Worm (Caenorhabditis elegans): Measurements from ENCODE around the gene F57A10.4.
"Not testable (repeated sequence)": the region's sequence is repeated elsewhere in the genome, so short reads cannot be mapped to it uniquely, and the experiment has no call there.

F57A10.4 gene

ce11 chrV:15769072-15769471 is at the start of gene F57A10.4:
TSS of gene F57A10.4 (plus strand) at chrV:15769438.
- TF ChIP-seq unc-62 (GFP tag; optimal IDR thresholded peaks at IDR 0.05): no peak

ce11 chrV:15719570-15719969 is 49.7 kb upstream of the F57A10.4 start, which contains the start of gene Y6E2A.7:
TSS of gene Y6E2A.7 (plus strand) at chrV:15719870.
- no peak for TF ChIP-seq unc-62 (GFP tag; optimal IDR thresholded peaks at IDR 0.05)

ce11 chrV:15721431-15721830 is 47.8 kb upstream of the F57A10.4 start:
- TF ChIP-seq unc-62 (GFP tag; optimal IDR thresholded peaks at IDR 0.05): no peak

- TF ChIP-seq unc-62 (GFP tag; optimal IDR thresholded peaks at IDR 0.05): no peak
Measured at ce11 chrV:15721888-15722287, 47.4 kb upstream of the F57A10.4 start, which contains the start of gene srh-140. TSS of gene srh-140 (plus strand) at chrV:15722188.

- no peak for TF ChIP-seq unc-62 (GFP tag; optimal IDR thresholded peaks at IDR 0.05)
Measured at ce11 chrV:15726610-15727009, 42.6 kb upstream of the F57A10.4 start, which contains the start of the genes irld-57 and sfxn-1.3. TSS of gene irld-57 (minus strand) at chrV:15726710. TSS of gene sfxn-1.3 (plus strand) at chrV:15726841.

- TF ChIP-seq unc-62 (GFP tag; optimal IDR thresholded peaks at IDR 0.05): no peak
Measured at ce11 chrV:15730459-15730858, 38.8 kb upstream of the F57A10.4 start, which contains the start of gene Y6E2A.10. TSS of gene Y6E2A.10 (minus strand) at chrV:15730559.

ce11 chrV:15732209-15732608 is 37.0 kb upstream of the F57A10.4 start, which contains the start of gene str-38:
TSS of gene str-38 (minus strand) at chrV:15732309.
- TF ChIP-seq unc-62 (GFP tag; optimal IDR thresholded peaks at IDR 0.05): no peak

ce11 chrV:15733020-15733419 is 36.2 kb upstream of the F57A10.4 start:
- TF ChIP-seq unc-62 (GFP tag; optimal IDR thresholded peaks at IDR 0.05): no peak

ce11 chrV:15733568-15733967 is 35.7 kb upstream of the F57A10.4 start, which contains the start of gene T23D5.3:
TSS of gene T23D5.3 (minus strand) at chrV:15733668.
- no peak for TF ChIP-seq unc-62 (GFP tag; optimal IDR thresholded peaks at IDR 0.05)

- TF ChIP-seq unc-62 (GFP tag; optimal IDR thresholded peaks at IDR 0.05): no peak
Measured at ce11 chrV:15735720-15736119, 33.5 kb upstream of the F57A10.4 start, which contains the start of gene str-27. TSS of gene str-27 (minus strand) at chrV:15735820.

ce11 chrV:15741851-15742250 is 27.4 kb upstream of the F57A10.4 start, which contains the start of gene str-18:
TSS of gene str-18 (minus strand) at chrV:15741951.
- TF ChIP-seq unc-62 (GFP tag; optimal IDR thresholded peaks at IDR 0.05): no peak

- TF ChIP-seq unc-62 (GFP tag; optimal IDR thresholded peaks at IDR 0.05): not testable (repeated sequence)
Measured at ce11 chrV:15744366-15744765, 24.9 kb upstream of the F57A10.4 start, which contains the start of gene str-19. TSS of gene str-19 (minus strand) at chrV:15744466.

- TF ChIP-seq unc-62 (GFP tag; optimal IDR thresholded peaks at IDR 0.05): not testable (repeated sequence)
Measured at ce11 chrV:15748343-15748742, 20.9 kb upstream of the F57A10.4 start, which contains the start of gene T23D5.8. TSS of gene T23D5.8 (minus strand) at chrV:15748443.

- no peak for TF ChIP-seq unc-62 (GFP tag; optimal IDR thresholded peaks at IDR 0.05)
Measured at ce11 chrV:15750130-15750529, 19.1 kb upstream of the F57A10.4 start, which contains the start of gene str-6. TSS of gene str-6 (minus strand) at chrV:15750230.

- TF ChIP-seq unc-62 (GFP tag; optimal IDR thresholded peaks at IDR 0.05): no peak
Measured at ce11 chrV:15752049-15752448, 17.2 kb upstream of the F57A10.4 start, which contains the start of gene str-43. TSS of gene str-43 (minus strand) at chrV:15752149.

- not testable (repeated sequence) for TF ChIP-seq unc-62 (GFP tag; optimal IDR thresholded peaks at IDR 0.05)
Measured at ce11 chrV:15752941-15753340, 16.3 kb upstream of the F57A10.4 start, which contains the start of gene str-5. TSS of gene str-5 (plus strand) at chrV:15753241.

ce11 chrV:15754731-15755130 is 14.5 kb upstream of the F57A10.4 start, which contains the start of gene str-8:
TSS of gene str-8 (plus strand) at chrV:15755031.
- TF ChIP-seq unc-62 (GFP tag; optimal IDR thresholded peaks at IDR 0.05): not testable (repeated sequence)
